Worm (Caenorhabditis elegans): Measurements from ENCODE around the gene C52A10.3.

C52A10.3 gene

ce11 chrV:5239903-5240302, 599 bp upstream of the C52A10.3 start, which contains the start of gene B0238.15:
TSS of gene B0238.15 (plus strand) at chrV:5240203.
- TF ChIP-seq ceh-43 (GFP tag; optimal IDR thresholded peaks at IDR 0.05) (no peak), sptf-1 (tag; optimal IDR thresholded peaks at IDR 0.05) (no peak), zip-8 (tag; optimal IDR thresholded peaks at IDR 0.05) (no peak), ces-1 (GFP tag; optimal IDR thresholded peaks at IDR 0.05) (no peak), pha-4 (tag; optimal IDR thresholded peaks at IDR 0.05) (no peak), unc-62 (GFP tag; optimal IDR thresholded peaks at IDR 0.05) (no peak), blmp-1 (tag; optimal IDR thresholded peaks at IDR 0.05) (no peak), nhr-12 (tag; optimal IDR thresholded peaks at IDR 0.05) (no peak), mep-1 (tag; optimal IDR thresholded peaks at IDR 0.05) (no peak), ham-2 (GFP tag; optimal IDR thresholded peaks at IDR 0.05) (no peak), nhr-76 (tag; optimal IDR thresholded peaks at IDR 0.05) (no peak), hlh-1 (tag; optimal IDR thresholded peaks at IDR 0.05) (no peak), nhr-28 (tag; optimal IDR thresholded peaks at IDR 0.05) (no peak)

- TF ChIP-seq lin-13 (tag; optimal IDR thresholded peaks at IDR 0.05): no peak
Measured at ce11 chrV:5237116-5237515, 2.2 kb downstream of the C52A10.3 start, which contains the start of gene cest-35.2. TSS of gene cest-35.2 (minus strand) at chrV:5237216.

- no peak for TF ChIP-seq unc-120 (tag; optimal IDR thresholded peaks at IDR 0.05; ENCODE audit: poor library complexity, severe bottlenecking)
- no peak for TF ChIP-seq unc-62 (GFP tag; optimal IDR thresholded peaks at IDR 0.05)
Measured at ce11 chrV:5233777-5234176, 5.5 kb downstream of the C52A10.3 start, which contains the start of gene cest-32. TSS of gene cest-32 (minus strand) at chrV:5233891.

- no peak for TF ChIP-seq nhr-2 (tag; optimal IDR thresholded peaks at IDR 0.05)
- TF ChIP-seq unc-39 (tag; optimal IDR thresholded peaks at IDR 0.05): no peak
- TF ChIP-seq tbx-8 (GFP tag; optimal IDR thresholded peaks at IDR 0.05): no peak
- TF ChIP-seq snpc-4 (tag; optimal IDR thresholded peaks at IDR 0.05): no peak
- TF ChIP-seq elt-3 (tag; optimal IDR thresholded peaks at IDR 0.05): no peak
- TF ChIP-seq lsy-2 (tag; optimal IDR thresholded peaks at IDR 0.05): no peak
Measured at ce11 chrV:5228513-5228912, 10.8 kb downstream of the C52A10.3 start.

ce11 chrV:5225660-5226059, 13.6 kb downstream of the C52A10.3 start:
- TF ChIP-seq lin-13 (tag; optimal IDR thresholded peaks at IDR 0.05) (no peak), bed-3 (GFP tag; optimal IDR thresholded peaks at IDR 0.05) (no peak), blmp-1 (tag; optimal IDR thresholded peaks at IDR 0.05) (no peak), mab-5 (tag; optimal IDR thresholded peaks at IDR 0.05) (no peak), pha-4 (tag; optimal IDR thresholded peaks at IDR 0.05) (no peak), snpc-4 (tag; optimal IDR thresholded peaks at IDR 0.05) (no peak), nhr-2 (tag; optimal IDR thresholded peaks at IDR 0.05) (no peak), nhr-237 (tag; optimal IDR thresholded peaks at IDR 0.05) (no peak), nhr-76 (tag; optimal IDR thresholded peaks at IDR 0.05) (no peak), ceh-43 (GFP tag; optimal IDR thresholded peaks at IDR 0.05) (no peak), sem-2 (GFP tag; optimal IDR thresholded peaks at IDR 0.05) (no peak)

- no peak for TF ChIP-seq zip-8 (tag; optimal IDR thresholded peaks at IDR 0.05)
- TF ChIP-seq ham-2 (GFP tag; optimal IDR thresholded peaks at IDR 0.05): no peak
- TF ChIP-seq ceh-43 (GFP tag; optimal IDR thresholded peaks at IDR 0.05): no peak
- TF ChIP-seq hlh-1 (tag; optimal IDR thresholded peaks at IDR 0.05): no peak
- TF ChIP-seq ceh-83 (GFP tag; optimal IDR thresholded peaks at IDR 0.05): no peak
- TF ChIP-seq mab-5 (tag; optimal IDR thresholded peaks at IDR 0.05): no peak
- no peak for TF ChIP-seq nhr-237 (tag; optimal IDR thresholded peaks at IDR 0.05)
- no peak for TF ChIP-seq M03D4.4 (tag; optimal IDR thresholded peaks at IDR 0.05)
- TF ChIP-seq nhr-12 (tag; optimal IDR thresholded peaks at IDR 0.05): no peak
- TF ChIP-seq nhr-2 (tag; optimal IDR thresholded peaks at IDR 0.05): no peak
- no peak for TF ChIP-seq nhr-76 (tag; optimal IDR thresholded peaks at IDR 0.05)
- TF ChIP-seq ceh-39 (tag; optimal IDR thresholded peaks at IDR 0.05): no peak
- no peak for TF ChIP-seq drap-1 (GFP tag; optimal IDR thresholded peaks at IDR 0.05)
- no peak for TF ChIP-seq blmp-1 (tag; optimal IDR thresholded peaks at IDR 0.05)
- TF ChIP-seq lin-32 (GFP tag; optimal IDR thresholded peaks at IDR 0.05): no peak
- no peak for TF ChIP-seq sem-2 (GFP tag; optimal IDR thresholded peaks at IDR 0.05)
- TF ChIP-seq cnd-1 (tag; optimal IDR thresholded peaks at IDR 0.05): no peak
- no peak for TF ChIP-seq flh-1 (GFP tag; optimal IDR thresholded peaks at IDR 0.05)
Measured at ce11 chrV:5223044-5223443, 16.3 kb downstream of the C52A10.3 start, which contains the start of gene Y49G5B.1. TSS of gene Y49G5B.1 (plus strand) at chrV:5223367.

Data from whole organism, mixed stage, embryonic.